Worm (Caenorhabditis elegans) whole organism, L2 larva: ENCODE measurements around the gene ugt-35.
A peak's percentile ranks its signal among the peaks of the same experiment; 100 is the strongest.

Experiments used
- C34F6.9 ChIP-seq: fragments of 150-350 bp; optimal IDR thresholded peaks from 2 replicates; lab custom pipeline; 2014; ENCODE audit warnings: missing biosample characterization, missing genetic modification characterization
- F13H6.1 ChIP-seq: sonication (generic microtip); optimal IDR thresholded peaks from 2 replicates; lab custom pipeline; 2016; ENCODE audit warnings: missing genetic modification characterization, missing compliant biosample characterization
- R02D3.7 ChIP-seq: fragments of 150-350 bp; optimal IDR thresholded peaks from 2 replicates; lab custom pipeline; 2014; ENCODE audit warnings: missing biosample characterization, missing genetic modification characterization
- Y55F3AM.14 ChIP-seq: fragments of 200-800 bp; sonication (Bioruptor generic); optimal IDR thresholded peaks from 2 replicates; lab custom pipeline; 2018; ENCODE audit warnings: mild to moderate bottlenecking, missing genetic modification characterization, missing compliant biosample characterization
- alr-1 ChIP-seq: fragments of 150-350 bp; optimal IDR thresholded peaks from 2 replicates; lab custom pipeline; 2014; ENCODE audit warnings: missing biosample characterization, missing genetic modification characterization
- aly-2 ChIP-seq: fragments of 150-350 bp; optimal IDR thresholded peaks from 2 replicates; lab custom pipeline; 2014; ENCODE audit warnings: missing biosample characterization, missing genetic modification characterization
- ama-1 ChIP-seq: fragments of 150-350 bp; optimal IDR thresholded peaks from 2 replicates; lab custom pipeline; 2018; ENCODE audit warnings: inconsistent platforms
- blmp-1 ChIP-seq: sonication (generic microtip); optimal IDR thresholded peaks from 2 replicates; lab custom pipeline; 2017; ENCODE audit warnings: missing genetic modification characterization, mild to moderate bottlenecking, missing compliant biosample characterization, antibody characterized with exemption, moderate library complexity; ENCODE audit not compliant: insufficient read depth
- ceh-16 ChIP-seq: fragments of 150-350 bp; optimal IDR thresholded peaks from 2 replicates; lab custom pipeline; 2014; ENCODE audit warnings: missing biosample characterization, missing genetic modification characterization
- crh-2 ChIP-seq: sonication (generic microtip); optimal IDR thresholded peaks from 2 replicates; lab custom pipeline; 2017; ENCODE audit warnings: missing biosample characterization, missing genetic modification characterization
- dmd-4 ChIP-seq: sonication (generic microtip); optimal IDR thresholded peaks from 2 replicates; lab custom pipeline; 2017; ENCODE audit warnings: missing biosample characterization, missing genetic modification characterization
- egl-27 ChIP-seq: sonication (generic microtip); optimal IDR thresholded peaks from 3 replicates; lab custom pipeline; 2017; ENCODE audit warnings: missing biosample characterization, missing genetic modification reagents, missing genetic modification characterization
- elt-1 ChIP-seq: fragments of 150-350 bp; optimal IDR thresholded peaks from 2 replicates; lab custom pipeline; 2014; ENCODE audit warnings: missing biosample characterization, missing genetic modification characterization
- fos-1 ChIP-seq: fragments of 150-350 bp; optimal IDR thresholded peaks from 2 replicates; lab custom pipeline; 2014; ENCODE audit warnings: missing biosample characterization, missing genetic modification characterization
- gmeb-1 ChIP-seq: fragments of 150-350 bp; optimal IDR thresholded peaks from 2 replicates; lab custom pipeline; 2014; ENCODE audit warnings: missing biosample characterization, missing genetic modification characterization
- lin-11 ChIP-seq: fragments of 150-350 bp; sonication (generic microtip); optimal IDR thresholded peaks from 2 replicates; lab custom pipeline; 2014; ENCODE audit warnings: missing biosample characterization, missing genetic modification characterization, inconsistent platforms, mixed read lengths
- lin-13 ChIP-seq: fragments of 150-350 bp; optimal IDR thresholded peaks from 2 replicates; lab custom pipeline; 2014; ENCODE audit warnings: missing biosample characterization, missing genetic modification reagents, missing genetic modification characterization
- lin-39 ChIP-seq: fragments of 150-350 bp; optimal IDR thresholded peaks from 2 replicates; lab custom pipeline; 2014; ENCODE audit warnings: missing biosample characterization, missing genetic modification reagents, missing genetic modification characterization
- lsy-2 ChIP-seq, 2 experiments: fragments of 150-350 bp in 1 of 2; sonication (generic microtip) in 1 of 2; optimal IDR thresholded peaks; 2 replicates each; lab custom pipeline; 2014 to 2017; ENCODE audit warnings: missing biosample characterization in 2 of 2, missing genetic modification characterization in 2 of 2
- mab-5 ChIP-seq: fragments of 150-350 bp; optimal IDR thresholded peaks from 2 replicates; lab custom pipeline; 2014; ENCODE audit warnings: missing biosample characterization, missing genetic modification characterization
- mdl-1 ChIP-seq, 2 experiments: fragments of 150-350 bp in 1 of 2; sonication (generic microtip) in 1 of 2; optimal IDR thresholded peaks; 2 replicates each; lab custom pipeline; 2017; ENCODE audit warnings: missing biosample characterization in 2 of 2, missing genetic modification characterization in 2 of 2
- nhr-10 ChIP-seq: sonication (generic microtip); optimal IDR thresholded peaks from 2 replicates; lab custom pipeline; 2017; ENCODE audit warnings: missing biosample characterization, missing genetic modification characterization
- nhr-11 ChIP-seq: fragments of 150-350 bp; optimal IDR thresholded peaks from 2 replicates; lab custom pipeline; 2014; ENCODE audit warnings: missing biosample characterization, missing genetic modification characterization
- nhr-129 ChIP-seq: fragments of 150-350 bp; optimal IDR thresholded peaks from 2 replicates; lab custom pipeline; 2014; ENCODE audit warnings: missing biosample characterization, missing genetic modification characterization
- nhr-21 ChIP-seq: fragments of 150-350 bp; optimal IDR thresholded peaks from 2 replicates; lab custom pipeline; 2014; ENCODE audit warnings: missing biosample characterization, missing genetic modification characterization
- nhr-23 ChIP-seq: fragments of 150-350 bp; optimal IDR thresholded peaks from 2 replicates; lab custom pipeline; 2014; ENCODE audit warnings: missing biosample characterization, missing genetic modification reagents, missing genetic modification characterization
- nhr-237 ChIP-seq: fragments of 150-350 bp; optimal IDR thresholded peaks from 2 replicates; lab custom pipeline; 2014; ENCODE audit warnings: missing biosample characterization, missing genetic modification characterization
- nhr-25 ChIP-seq: fragments of 150-350 bp; sonication (generic microtip); optimal IDR thresholded peaks from 3 replicates; lab custom pipeline; 2014; ENCODE audit warnings: missing biosample characterization, missing genetic modification characterization
- nhr-6 ChIP-seq: fragments of 150-350 bp; optimal IDR thresholded peaks from 2 replicates; lab custom pipeline; 2014; ENCODE audit warnings: missing biosample characterization, missing genetic modification characterization
- peb-1 ChIP-seq: fragments of 150-350 bp; optimal IDR thresholded peaks from 2 replicates; lab custom pipeline; 2014; ENCODE audit warnings: missing biosample characterization, missing genetic modification characterization
- sem-4 ChIP-seq: fragments of 150-350 bp; optimal IDR thresholded peaks from 2 replicates; lab custom pipeline; 2014; ENCODE audit warnings: missing biosample characterization, missing genetic modification reagents, missing genetic modification characterization
- skn-1 ChIP-seq: sonication (generic microtip); optimal IDR thresholded peaks from 2 replicates; lab custom pipeline; 2017; ENCODE audit warnings: missing biosample characterization, missing genetic modification characterization
- sma-3 ChIP-seq: sonication (generic microtip); optimal IDR thresholded peaks from 2 replicates; lab custom pipeline; 2016; ENCODE audit warnings: missing genetic modification reagents, missing genetic modification characterization, missing compliant biosample characterization
- sma-9 ChIP-seq, 2 experiments: fragments of 150-350 bp in 1 of 2; sonication (generic microtip) in 1 of 2; optimal IDR thresholded peaks; 2 replicates each; lab custom pipeline; 2014 to 2016; ENCODE audit warnings: missing genetic modification characterization in 2 of 2, mild to moderate bottlenecking in 1 of 2, missing biosample characterization in 1 of 2, missing compliant biosample characterization in 1 of 2, missing genetic modification reagents in 1 of 2, moderate library complexity in 1 of 2
- unc-39 ChIP-seq: fragments of 150-350 bp; optimal IDR thresholded peaks from 2 replicates; lab custom pipeline; 2014; ENCODE audit warnings: missing biosample characterization, missing genetic modification characterization
- unc-55 ChIP-seq: fragments of 150-350 bp; sonication (generic microtip); optimal IDR thresholded peaks from 3 replicates; lab custom pipeline; 2014; ENCODE audit warnings: missing biosample characterization, missing genetic modification reagents, missing genetic modification characterization
- unc-62 ChIP-seq: fragments of 150-350 bp; optimal IDR thresholded peaks from 2 replicates; lab custom pipeline; 2014; ENCODE audit warnings: missing biosample characterization, missing genetic modification reagents, missing genetic modification characterization
- zag-1 ChIP-seq: fragments of 150-350 bp; optimal IDR thresholded peaks from 2 replicates; lab custom pipeline; 2014; ENCODE audit warnings: missing biosample characterization, missing genetic modification characterization
- ztf-1 ChIP-seq: fragments of 200-800 bp; sonication (Bioruptor generic); conservative IDR thresholded peaks from 2 replicates; pipeline ENCODE4 v1.3.6; 2022; ENCODE audit warnings: missing genetic modification characterization, missing compliant biosample characterization
- ztf-11 ChIP-seq: sonication (generic microtip); optimal IDR thresholded peaks from 2 replicates; lab custom pipeline; 2017; ENCODE audit warnings: missing biosample characterization, missing genetic modification characterization
- ztf-4 ChIP-seq: fragments of 150-350 bp; optimal IDR thresholded peaks from 2 replicates; lab custom pipeline; 2014; ENCODE audit warnings: missing biosample characterization, missing genetic modification characterization

The ugt-35 gene

ce11 chrV:10679990-10680602 is 26.0 kb upstream of the ugt-35 start:
- TF ChIP-seq sem-4 (tag; lab: Kevin White, UChicago) = no peak
- TF ChIP-seq dmd-4 = no peak
- TF ChIP-seq nhr-23 (tag; lab: Kevin White, UChicago) = no peak
- TF ChIP-seq lin-13 = no peak
- peak; percentile 3 for TF ChIP-seq nhr-129 (tag; lab: Kevin White, UChicago)
- TF ChIP-seq lsy-2 (tag; optimal IDR thresholded peaks at IDR 0.05; lab: Kevin White, UChicago) = peak in 1 of 2 experiments; percentile 73
- TF ChIP-seq nhr-6 (tag; lab: Kevin White, UChicago) = no peak
- no peak for TF ChIP-seq nhr-10 (tag; lab: Kevin White, UChicago)
- no peak for TF ChIP-seq lin-11 (tag; lab: Kevin White, UChicago)
- no peak for TF ChIP-seq crh-2 (tag; lab: Kevin White, UChicago)
- TF ChIP-seq unc-55 = peak; percentile 41
- peak; percentile 42 for TF ChIP-seq C34F6.9 (tag; lab: Kevin White, UChicago)
- TF ChIP-seq blmp-1 (tag; lab: Kevin White, UChicago) = no peak
- TF ChIP-seq fos-1 = no peak
- no peak for TF ChIP-seq sma-9 (GFP tag; optimal IDR thresholded peaks at IDR 0.05; lab: Kevin White, UChicago)
- TF ChIP-seq sma-9 (tag; optimal IDR thresholded peaks at IDR 0.05; lab: Kevin White, UChicago) = no peak
- TF ChIP-seq unc-39 (tag; lab: Kevin White, UChicago) = no peak
- no peak for TF ChIP-seq peb-1 (tag; lab: Kevin White, UChicago)

- TF ChIP-seq lin-39 (no peak), Y55F3AM.14 (GFP tag; lab: Kevin White, UChicago) (no peak), skn-1 (tag; lab: Kevin White, UChicago) (no peak), ztf-4 (tag; lab: Kevin White, UChicago) (no peak), lsy-2 (tag; optimal IDR thresholded peaks at IDR 0.05; lab: Kevin White, UChicago) (peak in 1 of 2 experiments; percentile 6), fos-1 (peak; percentile 4), unc-39 (tag; lab: Kevin White, UChicago) (no peak), nhr-11 (tag; lab: Kevin White, UChicago) (no peak), blmp-1 (tag; lab: Kevin White, UChicago) (no peak), dmd-4 (no peak)
- TF ChIP-seq, all 48 proteins: peak for 2
These were observed 25.0 kb upstream of the ugt-35 start for ce11 chrV:10679080-10679479.

DNA sequence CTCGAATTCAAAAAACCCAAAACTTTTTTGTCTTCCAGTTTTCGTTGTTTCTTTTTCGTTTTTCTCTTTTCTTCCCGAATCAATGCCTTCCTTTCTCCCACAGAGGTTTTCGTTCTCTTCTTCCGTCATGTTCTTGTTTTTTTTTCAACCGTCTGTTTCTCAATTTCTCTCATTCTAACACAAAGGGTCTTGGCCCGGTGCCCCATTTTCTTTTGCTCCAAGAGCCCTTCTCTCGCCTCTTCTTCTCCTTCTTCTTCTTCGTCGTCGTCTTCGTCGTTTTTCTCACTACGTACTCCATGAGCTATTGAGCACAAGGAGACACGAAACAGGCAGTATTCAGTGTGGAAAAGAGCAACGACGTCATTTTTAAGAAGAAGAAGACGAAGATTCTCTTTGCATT is 23.4 kb upstream of the ugt-35 start:
- no peak for TF ChIP-seq ztf-1 (GFP tag; lab: Robert Waterston, UW)
- TF ChIP-seq nhr-237 (tag; lab: Kevin White, UChicago) = no peak
- TF ChIP-seq nhr-6 (tag; lab: Kevin White, UChicago) = no peak
- peak in 1 of 2 experiments; percentile 52 for TF ChIP-seq lsy-2 (tag; optimal IDR thresholded peaks at IDR 0.05; lab: Kevin White, UChicago)
- no peak for TF ChIP-seq fos-1
- peak; percentile 70 for TF ChIP-seq zag-1 (tag; lab: Kevin White, UChicago)
- TF ChIP-seq unc-62 (GFP tag; lab: Kevin White, UChicago) = no peak
- TF ChIP-seq unc-55 = peak; percentile 66
- no peak for TF ChIP-seq sma-3
- TF ChIP-seq C34F6.9 (tag; lab: Kevin White, UChicago) = peak; percentile 81
- TF ChIP-seq nhr-23 (tag; lab: Kevin White, UChicago) = no peak
- TF ChIP-seq sem-4 (tag; lab: Kevin White, UChicago) = no peak
- no peak for TF ChIP-seq lin-13
- no peak for TF ChIP-seq mab-5 (tag; lab: Kevin White, UChicago)
- TF ChIP-seq egl-27 (tag; lab: Kevin White, UChicago) = no peak
- no peak for TF ChIP-seq ama-1 (lab: Kevin White, UChicago)
- peak; percentile 64 for TF ChIP-seq F13H6.1 (tag; lab: Kevin White, UChicago)
- peak in 1 of 2 experiments; percentile 41 for TF ChIP-seq mdl-1 (tag; optimal IDR thresholded peaks at IDR 0.05; lab: Kevin White, UChicago)
- TF ChIP-seq alr-1 (tag; lab: Kevin White, UChicago) = no peak
- no peak for TF ChIP-seq nhr-25 (tag; lab: Kevin White, UChicago)
- peak; percentile 60 for TF ChIP-seq Y55F3AM.14 (GFP tag; lab: Kevin White, UChicago)
- TF ChIP-seq ztf-11 (tag; lab: Kevin White, UChicago) = no peak
- no peak for TF ChIP-seq sma-9 (GFP tag; optimal IDR thresholded peaks at IDR 0.05; lab: Kevin White, UChicago)
- no peak for TF ChIP-seq sma-9 (tag; optimal IDR thresholded peaks at IDR 0.05; lab: Kevin White, UChicago)
- peak; percentile 13 for TF ChIP-seq crh-2 (tag; lab: Kevin White, UChicago)
- TF ChIP-seq ceh-16 = no peak
- no peak for TF ChIP-seq gmeb-1
- peak; percentile 15 for TF ChIP-seq lin-11 (tag; lab: Kevin White, UChicago)
- no peak for TF ChIP-seq R02D3.7
- no peak for TF ChIP-seq skn-1 (tag; lab: Kevin White, UChicago)
- no peak for TF ChIP-seq aly-2 (tag; lab: Kevin White, UChicago)
- TF ChIP-seq nhr-129 (tag; lab: Kevin White, UChicago) = peak; percentile 73
- TF ChIP-seq nhr-21 (tag; lab: Kevin White, UChicago) = no peak
- no peak for TF ChIP-seq elt-1 (tag; lab: Kevin White, UChicago)
